Fruit fly (Drosophila melanogaster) whole organism, prepupa: ENCODE measurements around the gene deltaCOP.

ENCODE experiments used
- CG11762 ChIP-seq: fragments of 200-800 bp; sonication (Bioruptor generic); optimal IDR thresholded peaks from 3 replicates; lab custom pipeline; 2016; ENCODE audit warnings: missing biosample characterization, missing genetic modification characterization; ENCODE audit not compliant: insufficient read depth
- CG16779 ChIP-seq: fragments of 200-800 bp; sonication (Bioruptor generic); optimal IDR thresholded peaks from 3 replicates; lab custom pipeline; 2017; ENCODE audit warnings: missing biosample characterization, mild to moderate bottlenecking, missing genetic modification characterization
- CG3919 ChIP-seq: fragments of 200-800 bp; sonication (Bioruptor generic); optimal IDR thresholded peaks from 3 replicates; lab custom pipeline; 2016; ENCODE audit warnings: missing biosample characterization, missing genetic modification characterization
- CG6276 ChIP-seq: fragments of 200-800 bp; sonication (Bioruptor generic); optimal IDR thresholded peaks from 2 replicates; lab custom pipeline; 2017; ENCODE audit warnings: missing biosample characterization, mild to moderate bottlenecking, missing genetic modification characterization
- Met ChIP-seq: fragments of 200-800 bp; sonication (Bioruptor generic); optimal IDR thresholded peaks from 3 replicates; lab custom pipeline; 2016; ENCODE audit warnings: missing biosample characterization, missing genetic modification characterization
- Smox ChIP-seq: fragments of 200-800 bp; sonication (Bioruptor generic); optimal IDR thresholded peaks from 3 replicates; lab custom pipeline; 2016; ENCODE audit warnings: missing biosample characterization, missing genetic modification characterization
- dsx ChIP-seq: fragments of 200-800 bp; optimal IDR thresholded peaks from 3 replicates; lab custom pipeline; 2019; ENCODE audit warnings: missing biosample characterization, mild to moderate bottlenecking, missing genetic modification characterization, moderate library complexity; ENCODE audit not compliant: poor library complexity, severe bottlenecking

dm6 chrX:1849914-1850313, 11.7 kb downstream of the deltaCOP start:
- peak; percentile 42 for TF ChIP-seq Met (GFP tag; lab: Kevin White, UChicago)
- TF ChIP-seq CG6276, result no peak
- no peak for TF ChIP-seq CG16779 (tag; lab: Kevin White, UChicago)
- TF ChIP-seq CG3919 (GFP tag; lab: Kevin White, UChicago), result no peak
- no peak for TF ChIP-seq dsx (GFP tag; lab: Kevin White, UChicago)
- TF ChIP-seq Smox (GFP tag; lab: Kevin White, UChicago), result peak; percentile 30
- TF ChIP-seq CG11762, result no peak
